Fruit fly (Drosophila melanogaster) whole organism, prepupa: ENCODE results near the gene Idh.

Experiments used
- Blimp-1 ChIP-seq: fragments of 200-800 bp; sonication (Bioruptor generic); optimal IDR thresholded peaks from 3 replicates; lab custom pipeline; 2017; ENCODE audit warnings: missing biosample characterization, missing genetic modification characterization, mild to moderate bottlenecking, moderate library complexity, missing genetic modification reagents
- CG11902 ChIP-seq: fragments of 200-800 bp; sonication (Bioruptor generic); optimal IDR thresholded peaks from 3 replicates; lab custom pipeline; 2016; ENCODE audit warnings: missing biosample characterization, missing genetic modification characterization
- CG15336 ChIP-seq: fragments of 200-800 bp; sonication (Bioruptor generic); IDR thresholded peaks from 2 replicates; pipeline ENCODE4 v1.3.6; 2022; ENCODE audit warnings: missing biosample characterization, missing genetic modification characterization
- CG1621 ChIP-seq: fragments of 200-800 bp; sonication (Bioruptor generic); optimal IDR thresholded peaks from 3 replicates; lab custom pipeline; 2018; ENCODE audit warnings: missing biosample characterization, mild to moderate bottlenecking, missing genetic modification characterization
- CG3032 ChIP-seq: fragments of 200-800 bp; optimal IDR thresholded peaks from 2 replicates; lab custom pipeline; 2019; ENCODE audit warnings: missing biosample characterization, mild to moderate bottlenecking, missing genetic modification characterization, moderate library complexity
- CG31627 ChIP-seq: fragments of 200-800 bp; sonication (Bioruptor generic); optimal IDR thresholded peaks from 3 replicates; lab custom pipeline; 2016; ENCODE audit warnings: missing biosample characterization, missing genetic modification characterization
- CG32006 ChIP-seq: fragments of 200-800 bp; sonication (Bioruptor generic); optimal IDR thresholded peaks from 3 replicates; lab custom pipeline; 2017; ENCODE audit warnings: missing biosample characterization, mild to moderate bottlenecking, missing genetic modification characterization
- CG3919 ChIP-seq: fragments of 200-800 bp; sonication (Bioruptor generic); optimal IDR thresholded peaks from 3 replicates; lab custom pipeline; 2016; ENCODE audit warnings: missing biosample characterization, missing genetic modification characterization
- CG4318 ChIP-seq: fragments of 200-800 bp; sonication (Bioruptor generic); optimal IDR thresholded peaks from 3 replicates; lab custom pipeline; 2017; ENCODE audit warnings: missing biosample characterization, mild to moderate bottlenecking, missing genetic modification characterization
- CG6163 ChIP-seq: fragments of 200-800 bp; sonication (Bioruptor generic); IDR thresholded peaks from 3 replicates; pipeline ENCODE4 v1.3.6; 2022; ENCODE audit warnings: missing biosample characterization, missing genetic modification characterization
- CG6276 ChIP-seq: fragments of 200-800 bp; sonication (Bioruptor generic); optimal IDR thresholded peaks from 2 replicates; lab custom pipeline; 2017; ENCODE audit warnings: missing biosample characterization, mild to moderate bottlenecking, missing genetic modification characterization
- CG6792 ChIP-seq: fragments of 200-800 bp; sonication (Bioruptor generic); optimal IDR thresholded peaks from 3 replicates; lab custom pipeline; 2016; ENCODE audit warnings: missing biosample characterization, missing genetic modification characterization
- CG6854 ChIP-seq: fragments of 200-800 bp; sonication (Bioruptor generic); optimal IDR thresholded peaks from 2 replicates; lab custom pipeline; 2017; ENCODE audit warnings: missing biosample characterization, mild to moderate bottlenecking, missing genetic modification characterization
- CG7368 ChIP-seq: fragments of 200-800 bp; sonication (Bioruptor generic); optimal IDR thresholded peaks from 3 replicates; lab custom pipeline; 2016; ENCODE audit warnings: missing biosample characterization, missing genetic modification characterization
- CG8119 ChIP-seq: fragments of 200-800 bp; sonication (Bioruptor generic); IDR thresholded peaks from 3 replicates; pipeline ENCODE4 v1.3.6; 2022; ENCODE audit warnings: missing biosample characterization, missing genetic modification characterization
- CG8319 ChIP-seq: fragments of 200-800 bp; sonication (Bioruptor generic); optimal IDR thresholded peaks from 3 replicates; lab custom pipeline; 2016; ENCODE audit warnings: missing biosample characterization, missing genetic modification characterization
- CG8632 ChIP-seq: fragments of 200-800 bp; sonication (Bioruptor generic); optimal IDR thresholded peaks from 3 replicates; lab custom pipeline; 2016; ENCODE audit warnings: missing biosample characterization, missing genetic modification characterization
- CG9139 ChIP-seq: fragments of 200-800 bp; sonication (Bioruptor generic); optimal IDR thresholded peaks from 3 replicates; lab custom pipeline; 2017; ENCODE audit warnings: missing biosample characterization, mild to moderate bottlenecking, missing genetic modification characterization
- Eip75B ChIP-seq: fragments of 200-800 bp; sonication (Bioruptor generic); optimal IDR thresholded peaks from 3 replicates; lab custom pipeline; 2016; ENCODE audit warnings: missing biosample characterization, missing genetic modification characterization
- Eip78C ChIP-seq: fragments of 200-800 bp; sonication (Bioruptor generic); peaks from one replicate; lab custom pipeline; 2016; ENCODE audit warnings: missing biosample characterization, missing genetic modification characterization
- Eip93F ChIP-seq: fragments of 200-800 bp; sonication (Bioruptor generic); optimal IDR thresholded peaks from 2 replicates; lab custom pipeline; 2016; ENCODE audit warnings: missing biosample characterization, mild to moderate bottlenecking, missing genetic modification characterization
- Ets96B ChIP-seq: fragments of 200-800 bp; optimal IDR thresholded peaks from 2 replicates; lab custom pipeline; 2019; ENCODE audit warnings: missing biosample characterization, mild to moderate bottlenecking, missing genetic modification characterization, moderate library complexity
- Gug ChIP-seq: fragments of 200-800 bp; sonication (Bioruptor generic); IDR thresholded peaks from 2 replicates; pipeline ENCODE4 v1.3.6; 2022; ENCODE audit warnings: missing biosample characterization, missing genetic modification characterization
- Hr38 ChIP-seq: sonication (Bioruptor generic); optimal IDR thresholded peaks from 2 replicates; lab custom pipeline; 2016; ENCODE audit warnings: missing biosample characterization, missing genetic modification characterization
- Hr39 ChIP-seq: fragments of 200-800 bp; sonication (Bioruptor generic); optimal IDR thresholded peaks from 2 replicates; lab custom pipeline; 2016; ENCODE audit warnings: missing biosample characterization, missing genetic modification characterization
- Hr4 ChIP-seq: fragments of 200-800 bp; sonication (Bioruptor generic); optimal IDR thresholded peaks from 3 replicates; lab custom pipeline; 2016; ENCODE audit warnings: missing biosample characterization, missing genetic modification characterization
- Lpt ChIP-seq: fragments of 200-800 bp; sonication (Bioruptor generic); optimal IDR thresholded peaks from 3 replicates; lab custom pipeline; 2016; ENCODE audit warnings: missing biosample characterization, missing genetic modification characterization
- Met ChIP-seq: fragments of 200-800 bp; sonication (Bioruptor generic); optimal IDR thresholded peaks from 3 replicates; lab custom pipeline; 2016; ENCODE audit warnings: missing biosample characterization, missing genetic modification characterization
- OdsH ChIP-seq: fragments of 200-800 bp; sonication (Bioruptor generic); optimal IDR thresholded peaks from 3 replicates; lab custom pipeline; 2016; ENCODE audit warnings: missing biosample characterization, missing genetic modification characterization
- Smox ChIP-seq: fragments of 200-800 bp; sonication (Bioruptor generic); optimal IDR thresholded peaks from 3 replicates; lab custom pipeline; 2016; ENCODE audit warnings: missing biosample characterization, missing genetic modification characterization
- Sox102F ChIP-seq: fragments of 200-800 bp; sonication (Bioruptor generic); optimal IDR thresholded peaks from 2 replicates; lab custom pipeline; 2016; ENCODE audit warnings: missing biosample characterization, mild to moderate bottlenecking, missing genetic modification characterization
- Sox14 ChIP-seq: fragments of 200-800 bp; sonication (Bioruptor generic); optimal IDR thresholded peaks from 3 replicates; lab custom pipeline; 2016; ENCODE audit warnings: missing biosample characterization, missing genetic modification characterization
- achi ChIP-seq: fragments of 200-800 bp; sonication (Bioruptor generic); optimal IDR thresholded peaks from 3 replicates; lab custom pipeline; 2016; ENCODE audit warnings: missing biosample characterization, missing genetic modification characterization
- acj6 ChIP-seq: fragments of 200-800 bp; sonication (Bioruptor generic); optimal IDR thresholded peaks from 3 replicates; lab custom pipeline; 2016; ENCODE audit warnings: missing biosample characterization, missing genetic modification characterization
- cyc ChIP-seq: fragments of 200-800 bp; sonication (Bioruptor generic); optimal IDR thresholded peaks from 3 replicates; lab custom pipeline; 2016; ENCODE audit warnings: missing biosample characterization, missing genetic modification characterization
- dac ChIP-seq: fragments of 200-800 bp; sonication (Bioruptor generic); optimal IDR thresholded peaks from 2 replicates; lab custom pipeline; 2017; ENCODE audit warnings: missing biosample characterization, mild to moderate bottlenecking, missing genetic modification characterization
- dsx ChIP-seq: fragments of 200-800 bp; optimal IDR thresholded peaks from 3 replicates; lab custom pipeline; 2019; ENCODE audit warnings: missing biosample characterization, mild to moderate bottlenecking, missing genetic modification characterization, moderate library complexity; ENCODE audit not compliant: poor library complexity, severe bottlenecking
- esn ChIP-seq: fragments of 200-800 bp; sonication (Bioruptor generic); optimal IDR thresholded peaks from 2 replicates; lab custom pipeline; 2016; ENCODE audit warnings: missing biosample characterization, mild to moderate bottlenecking, missing genetic modification characterization, moderate library complexity
- fd85E ChIP-seq: fragments of 200-800 bp; sonication (Bioruptor generic); optimal IDR thresholded peaks from 3 replicates; lab custom pipeline; 2016; ENCODE audit warnings: missing biosample characterization, missing genetic modification characterization
- fkh ChIP-seq: fragments of 200-800 bp; sonication (Bioruptor generic); optimal IDR thresholded peaks from 3 replicates; lab custom pipeline; 2017; ENCODE audit warnings: missing biosample characterization, mild to moderate bottlenecking, missing genetic modification characterization, moderate library complexity
- net ChIP-seq: fragments of 200-800 bp; sonication (Bioruptor generic); optimal IDR thresholded peaks from 3 replicates; lab custom pipeline; 2016; ENCODE audit warnings: missing biosample characterization, missing genetic modification characterization
- pdm3 ChIP-seq: fragments of 200-800 bp; sonication (Bioruptor generic); optimal IDR thresholded peaks from 3 replicates; lab custom pipeline; 2016; ENCODE audit warnings: missing biosample characterization, missing genetic modification characterization
- salr ChIP-seq, 2 experiments: fragments of 200-800 bp; sonication (Bioruptor generic); optimal IDR thresholded peaks; 3 replicates each; lab custom pipeline; 2016 to 2018; ENCODE audit warnings: missing biosample characterization in 2 of 2, missing genetic modification characterization in 2 of 2, mild to moderate bottlenecking in 1 of 2
- spab ChIP-seq: fragments of 200-800 bp; sonication (Bioruptor generic); optimal IDR thresholded peaks from 2 replicates; lab custom pipeline; 2017; ENCODE audit warnings: missing biosample characterization, mild to moderate bottlenecking, missing genetic modification characterization, missing genetic modification reagents
- ss ChIP-seq, 2 experiments: fragments of 200-800 bp; sonication (Bioruptor generic); optimal IDR thresholded peaks; 2 replicates in 1 of 2; 3 replicates in 1 of 2; lab custom pipeline; 2017 to 2018; ENCODE audit warnings: mild to moderate bottlenecking in 2 of 2, missing biosample characterization in 2 of 2, missing genetic modification characterization in 2 of 2, moderate library complexity in 1 of 2
- svp ChIP-seq: fragments of 200-800 bp; sonication (Bioruptor generic); peaks from one replicate; lab custom pipeline; 2016; ENCODE audit warnings: missing biosample characterization, missing genetic modification characterization
- topi ChIP-seq: fragments of 200-800 bp; sonication (Bioruptor generic); optimal IDR thresholded peaks from 3 replicates; lab custom pipeline; 2016; ENCODE audit warnings: missing biosample characterization, missing genetic modification characterization
- vri ChIP-seq: fragments of 200-800 bp; sonication (Bioruptor generic); optimal IDR thresholded peaks from 3 replicates; lab custom pipeline; 2016; ENCODE audit warnings: missing biosample characterization, mild to moderate bottlenecking, missing genetic modification characterization

Idh gene

dm6 chr3L:8372035-8372434 is 11.3 kb upstream of the Idh start, which contains the start of gene ImpE1:
ImpE1 (plus strand) TSS chr3L:8372405.
- no peak for TF ChIP-seq acj6 (GFP tag; lab: Kevin White, UChicago)
- TF ChIP-seq Hr39 = no peak
- no peak for TF ChIP-seq fd85E (GFP tag; lab: Kevin White, UChicago)
- peak; percentile 35 for TF ChIP-seq Sox102F (GFP tag; lab: Kevin White, UChicago)
- TF ChIP-seq CG8319 (GFP tag; lab: Kevin White, UChicago) = no peak
- no peak for TF ChIP-seq net
- TF ChIP-seq svp (GFP tag; lab: Kevin White, UChicago) = no peak
- TF ChIP-seq CG6854 = peak; percentile 49
- TF ChIP-seq CG3919 (GFP tag; lab: Kevin White, UChicago) = peak; percentile 74
- TF ChIP-seq CG7368 (GFP tag; lab: Kevin White, UChicago) = no peak
- peak; percentile 45 for TF ChIP-seq Eip78C (GFP tag; lab: Kevin White, UChicago)
- TF ChIP-seq vri (GFP tag; lab: Kevin White, UChicago) = no peak

DNA sequence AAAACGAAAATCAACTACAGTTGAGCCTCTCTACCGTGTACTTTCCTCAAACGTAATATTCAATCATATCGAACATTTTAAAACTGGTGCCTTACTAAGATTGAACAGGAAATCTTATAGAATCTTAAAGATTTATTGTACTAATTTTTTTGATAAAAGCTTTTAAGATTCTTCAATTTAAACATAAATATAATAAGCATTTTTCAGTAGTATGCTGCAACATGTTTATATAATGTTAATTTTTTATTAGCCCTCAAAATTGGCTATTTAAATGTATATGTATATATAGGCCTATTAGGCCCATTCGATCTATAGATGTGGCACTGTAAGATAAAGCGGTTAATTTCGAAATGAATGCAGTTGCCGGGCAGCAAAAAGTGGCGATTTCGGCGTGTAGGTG is 10.8 kb upstream of the Idh start:
- TF ChIP-seq Eip78C (GFP tag; lab: Kevin White, UChicago) = peak; percentile 62
- no peak for TF ChIP-seq topi (GFP tag; lab: Kevin White, UChicago)
- peak; percentile 56 for TF ChIP-seq svp (GFP tag; lab: Kevin White, UChicago)

DNA sequence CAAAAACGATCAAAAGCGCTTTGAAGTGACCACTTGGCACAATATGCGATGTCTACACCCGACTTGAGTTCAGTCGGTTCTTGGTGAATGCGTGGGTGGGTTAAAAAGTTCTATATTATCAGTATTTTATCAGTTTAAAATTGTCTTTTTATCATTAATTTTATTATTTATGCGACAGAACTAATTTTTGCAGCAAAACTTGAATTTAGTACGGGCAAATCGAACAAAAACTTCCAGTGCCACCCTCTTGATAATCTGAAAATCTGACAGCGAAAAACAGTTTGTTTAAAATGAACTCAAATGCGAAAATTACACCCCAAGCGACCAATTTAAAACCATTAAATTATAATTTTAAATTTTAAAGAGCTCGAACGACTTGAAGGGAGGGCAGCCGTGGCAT is 10.2 kb upstream of the Idh start:
- TF ChIP-seq CG3032 (tag; lab: Kevin White, UChicago) = no peak
- TF ChIP-seq fkh (GFP tag; lab: Kevin White, UChicago) = no peak
- peak; percentile 86 for TF ChIP-seq svp (GFP tag; lab: Kevin White, UChicago)
- TF ChIP-seq Hr38 = no peak
- no peak for TF ChIP-seq CG7368 (GFP tag; lab: Kevin White, UChicago)
- no peak for TF ChIP-seq CG11902 (GFP tag; lab: Kevin White, UChicago)
- TF ChIP-seq Gug (GFP tag; lab: Robert Waterston, UW) = no peak
- no peak for TF ChIP-seq Eip75B (GFP tag; lab: Kevin White, UChicago)
- TF ChIP-seq CG6276 = no peak
- peak; percentile 51 for TF ChIP-seq cyc (GFP tag; lab: Kevin White, UChicago)
- TF ChIP-seq OdsH = peak; percentile 14
- no peak for TF ChIP-seq CG8319 (GFP tag; lab: Kevin White, UChicago)
- TF ChIP-seq CG31627 (GFP tag; lab: Kevin White, UChicago) = peak; percentile 66
- TF ChIP-seq spab (GFP tag; lab: Kevin White, UChicago) = no peak
- TF ChIP-seq CG15336 = no peak
- TF ChIP-seq Sox102F (GFP tag; lab: Kevin White, UChicago) = peak; percentile 70
- no peak for TF ChIP-seq CG1621 (tag; lab: Kevin White, UChicago)
- TF ChIP-seq CG8632 (GFP tag; lab: Kevin White, UChicago) = peak; percentile 4
- TF ChIP-seq Sox14 (GFP tag; lab: Kevin White, UChicago) = peak; percentile 44
- TF ChIP-seq CG9139 (GFP tag; lab: Kevin White, UChicago) = no peak
- no peak for TF ChIP-seq CG32006
- TF ChIP-seq salr (GFP tag; optimal IDR thresholded peaks at IDR 0.05; lab: Kevin White, UChicago) = no peak
- peak; percentile 61 for TF ChIP-seq esn (GFP tag; lab: Kevin White, UChicago)
- peak; percentile 64 for TF ChIP-seq topi (GFP tag; lab: Kevin White, UChicago)
- peak; percentile 10 for TF ChIP-seq acj6 (GFP tag; lab: Kevin White, UChicago)
- TF ChIP-seq net = no peak
- no peak for TF ChIP-seq dac
- no peak for TF ChIP-seq Lpt
- TF ChIP-seq Ets96B = no peak
- peak; percentile 9 for TF ChIP-seq Blimp-1
- no peak for TF ChIP-seq CG4318 (GFP tag; lab: Kevin White, UChicago)
- peak; percentile 64 for TF ChIP-seq Smox (GFP tag; lab: Kevin White, UChicago)
- no peak for TF ChIP-seq CG6792 (GFP tag; lab: Kevin White, UChicago)
- no peak for TF ChIP-seq CG8119 (GFP tag; lab: Robert Waterston, UW)
- peak; percentile 73 for TF ChIP-seq Met (GFP tag; lab: Kevin White, UChicago)
- TF ChIP-seq Eip93F (GFP tag; lab: Kevin White, UChicago) = no peak
- TF ChIP-seq Hr4 (GFP tag; lab: Kevin White, UChicago) = no peak
- TF ChIP-seq CG6854 = no peak
- peak; percentile 10 for TF ChIP-seq pdm3 (GFP tag; lab: Kevin White, UChicago)
- TF ChIP-seq CG6163 (GFP tag; lab: Robert Waterston, UW) = no peak
- TF ChIP-seq ss (GFP tag; optimal IDR thresholded peaks at IDR 0.05; lab: Kevin White, UChicago) = no peak
- TF ChIP-seq achi (GFP tag; lab: Kevin White, UChicago) = no peak
- TF ChIP-seq dsx (GFP tag; lab: Kevin White, UChicago) = no peak
